Worm (Caenorhabditis elegans) whole organism, L2 larva: Measurements from ENCODE around the gene F18A12.7.

Source experiments
- F13H6.1 ChIP-seq: sonication (generic microtip); optimal IDR thresholded peaks from 2 replicates; lab custom pipeline; 2016; ENCODE audit warnings: missing genetic modification characterization, missing compliant biosample characterization
- R02D3.7 ChIP-seq: fragments of 150-350 bp; optimal IDR thresholded peaks from 2 replicates; lab custom pipeline; 2014; ENCODE audit warnings: missing biosample characterization, missing genetic modification characterization
- Y55F3AM.14 ChIP-seq: fragments of 200-800 bp; sonication (Bioruptor generic); optimal IDR thresholded peaks from 2 replicates; lab custom pipeline; 2018; ENCODE audit warnings: mild to moderate bottlenecking, missing genetic modification characterization, missing compliant biosample characterization
- ZK546.5 ChIP-seq: sonication (generic microtip); optimal IDR thresholded peaks from 2 replicates; lab custom pipeline; 2017; ENCODE audit warnings: missing biosample characterization, missing genetic modification characterization
- ama-1 ChIP-seq: fragments of 150-350 bp; optimal IDR thresholded peaks from 2 replicates; lab custom pipeline; 2018; ENCODE audit warnings: inconsistent platforms
- ceh-16 ChIP-seq: fragments of 150-350 bp; optimal IDR thresholded peaks from 2 replicates; lab custom pipeline; 2014; ENCODE audit warnings: missing biosample characterization, missing genetic modification characterization
- ceh-82 ChIP-seq: fragments of 150-350 bp; optimal IDR thresholded peaks from 2 replicates; lab custom pipeline; 2014; ENCODE audit warnings: missing biosample characterization, missing genetic modification characterization
- dmd-4 ChIP-seq: sonication (generic microtip); optimal IDR thresholded peaks from 2 replicates; lab custom pipeline; 2017; ENCODE audit warnings: missing biosample characterization, missing genetic modification characterization
- elt-1 ChIP-seq: fragments of 150-350 bp; optimal IDR thresholded peaks from 2 replicates; lab custom pipeline; 2014; ENCODE audit warnings: missing biosample characterization, missing genetic modification characterization
- elt-3 ChIP-seq: sonication (generic microtip); optimal IDR thresholded peaks from 2 replicates; lab custom pipeline; 2017; ENCODE audit warnings: missing biosample characterization, missing genetic modification characterization
- fos-1 ChIP-seq: fragments of 150-350 bp; optimal IDR thresholded peaks from 2 replicates; lab custom pipeline; 2014; ENCODE audit warnings: missing biosample characterization, missing genetic modification characterization
- gmeb-1 ChIP-seq: fragments of 150-350 bp; optimal IDR thresholded peaks from 2 replicates; lab custom pipeline; 2014; ENCODE audit warnings: missing biosample characterization, missing genetic modification characterization
- lin-11 ChIP-seq: fragments of 150-350 bp; sonication (generic microtip); optimal IDR thresholded peaks from 2 replicates; lab custom pipeline; 2014; ENCODE audit warnings: missing biosample characterization, missing genetic modification characterization, inconsistent platforms, mixed read lengths
- lin-13 ChIP-seq: fragments of 150-350 bp; optimal IDR thresholded peaks from 2 replicates; lab custom pipeline; 2014; ENCODE audit warnings: missing biosample characterization, missing genetic modification reagents, missing genetic modification characterization
- mab-5 ChIP-seq: fragments of 150-350 bp; optimal IDR thresholded peaks from 2 replicates; lab custom pipeline; 2014; ENCODE audit warnings: missing biosample characterization, missing genetic modification characterization
- mdl-1 ChIP-seq, 2 experiments: fragments of 150-350 bp in 1 of 2; sonication (generic microtip) in 1 of 2; optimal IDR thresholded peaks; 2 replicates each; lab custom pipeline; 2017; ENCODE audit warnings: missing biosample characterization in 2 of 2, missing genetic modification characterization in 2 of 2
- nhr-10 ChIP-seq: sonication (generic microtip); optimal IDR thresholded peaks from 2 replicates; lab custom pipeline; 2017; ENCODE audit warnings: missing biosample characterization, missing genetic modification characterization
- nhr-11 ChIP-seq: fragments of 150-350 bp; optimal IDR thresholded peaks from 2 replicates; lab custom pipeline; 2014; ENCODE audit warnings: missing biosample characterization, missing genetic modification characterization
- nhr-12 ChIP-seq: fragments of 150-350 bp; optimal IDR thresholded peaks from 2 replicates; lab custom pipeline; 2014; ENCODE audit warnings: missing biosample characterization, missing genetic modification characterization
- nhr-129 ChIP-seq: fragments of 150-350 bp; optimal IDR thresholded peaks from 2 replicates; lab custom pipeline; 2014; ENCODE audit warnings: missing biosample characterization, missing genetic modification characterization
- nhr-21 ChIP-seq: fragments of 150-350 bp; optimal IDR thresholded peaks from 2 replicates; lab custom pipeline; 2014; ENCODE audit warnings: missing biosample characterization, missing genetic modification characterization
- nhr-23 ChIP-seq: fragments of 150-350 bp; optimal IDR thresholded peaks from 2 replicates; lab custom pipeline; 2014; ENCODE audit warnings: missing biosample characterization, missing genetic modification reagents, missing genetic modification characterization
- nhr-237 ChIP-seq: fragments of 150-350 bp; optimal IDR thresholded peaks from 2 replicates; lab custom pipeline; 2014; ENCODE audit warnings: missing biosample characterization, missing genetic modification characterization
- nhr-25 ChIP-seq: fragments of 150-350 bp; sonication (generic microtip); optimal IDR thresholded peaks from 3 replicates; lab custom pipeline; 2014; ENCODE audit warnings: missing biosample characterization, missing genetic modification characterization
- nhr-6 ChIP-seq: fragments of 150-350 bp; optimal IDR thresholded peaks from 2 replicates; lab custom pipeline; 2014; ENCODE audit warnings: missing biosample characterization, missing genetic modification characterization
- nhr-77 ChIP-seq: fragments of 150-350 bp; optimal IDR thresholded peaks from 2 replicates; lab custom pipeline; 2014; ENCODE audit warnings: missing biosample characterization, missing genetic modification characterization
- sem-4 ChIP-seq: fragments of 150-350 bp; optimal IDR thresholded peaks from 2 replicates; lab custom pipeline; 2014; ENCODE audit warnings: missing biosample characterization, missing genetic modification reagents, missing genetic modification characterization
- skn-1 ChIP-seq: sonication (generic microtip); optimal IDR thresholded peaks from 2 replicates; lab custom pipeline; 2017; ENCODE audit warnings: missing biosample characterization, missing genetic modification characterization
- sma-3 ChIP-seq: sonication (generic microtip); optimal IDR thresholded peaks from 2 replicates; lab custom pipeline; 2016; ENCODE audit warnings: missing genetic modification reagents, missing genetic modification characterization, missing compliant biosample characterization
- sma-9 ChIP-seq, 2 experiments: fragments of 150-350 bp in 1 of 2; sonication (generic microtip) in 1 of 2; optimal IDR thresholded peaks; 2 replicates each; lab custom pipeline; 2014 to 2016; ENCODE audit warnings: missing genetic modification characterization in 2 of 2, mild to moderate bottlenecking in 1 of 2, missing biosample characterization in 1 of 2, missing compliant biosample characterization in 1 of 2, missing genetic modification reagents in 1 of 2, moderate library complexity in 1 of 2
- snpc-4 ChIP-seq: fragments of 150-350 bp; optimal IDR thresholded peaks from 2 replicates; lab custom pipeline; 2014; ENCODE audit warnings: missing biosample characterization, missing genetic modification characterization
- unc-39 ChIP-seq: fragments of 150-350 bp; optimal IDR thresholded peaks from 2 replicates; lab custom pipeline; 2014; ENCODE audit warnings: missing biosample characterization, missing genetic modification characterization
- unc-55 ChIP-seq: fragments of 150-350 bp; sonication (generic microtip); optimal IDR thresholded peaks from 3 replicates; lab custom pipeline; 2014; ENCODE audit warnings: missing biosample characterization, missing genetic modification reagents, missing genetic modification characterization
- unc-62 ChIP-seq: fragments of 150-350 bp; optimal IDR thresholded peaks from 2 replicates; lab custom pipeline; 2014; ENCODE audit warnings: missing biosample characterization, missing genetic modification reagents, missing genetic modification characterization
- zag-1 ChIP-seq: fragments of 150-350 bp; optimal IDR thresholded peaks from 2 replicates; lab custom pipeline; 2014; ENCODE audit warnings: missing biosample characterization, missing genetic modification characterization
- ztf-1 ChIP-seq: fragments of 200-800 bp; sonication (Bioruptor generic); conservative IDR thresholded peaks from 2 replicates; pipeline ENCODE4 v1.3.6; 2022; ENCODE audit warnings: missing genetic modification characterization, missing compliant biosample characterization
- ztf-11 ChIP-seq: sonication (generic microtip); optimal IDR thresholded peaks from 2 replicates; lab custom pipeline; 2017; ENCODE audit warnings: missing biosample characterization, missing genetic modification characterization
- ztf-4 ChIP-seq: fragments of 150-350 bp; optimal IDR thresholded peaks from 2 replicates; lab custom pipeline; 2014; ENCODE audit warnings: missing biosample characterization, missing genetic modification characterization

F18A12.7 gene

ce11 chrII:3444280-3444679 lies 30.0 kb upstream of the F18A12.7 start, which contains the start of gene C16C8.4:
C16C8.4 (minus strand) TSS chrII:3444380.
- no peak for TF ChIP-seq nhr-12 (tag; lab: Kevin White, UChicago)
- no peak for TF ChIP-seq ztf-1 (GFP tag; lab: Robert Waterston, UW)

DNA sequence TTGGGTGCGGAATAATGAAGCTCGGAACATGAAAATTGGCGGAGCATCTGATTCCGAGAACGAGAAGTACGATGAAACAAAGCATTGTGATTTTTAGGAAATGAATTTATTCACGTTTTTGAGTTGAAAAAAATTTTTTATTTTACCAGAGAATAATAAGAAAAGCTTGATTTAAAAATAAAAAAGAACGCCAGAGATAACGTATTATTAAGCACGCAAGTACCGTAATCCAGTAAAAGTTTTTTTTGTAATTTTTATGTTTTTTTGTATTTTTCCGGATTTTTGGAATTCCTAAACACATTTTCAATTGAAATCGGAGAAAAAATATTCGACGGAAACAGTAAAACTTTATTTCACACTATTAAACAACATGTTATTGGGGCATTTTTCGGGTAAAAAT lies 28.9 kb upstream of the F18A12.7 start, which contains the start of gene C16C8.22:
TSS of gene C16C8.22 (minus strand) at position 101 of the 400 bp plus-strand sequence.
- TF ChIP-seq Y55F3AM.14 (GFP tag; lab: Kevin White, UChicago): no peak
- TF ChIP-seq sem-4 (tag; lab: Kevin White, UChicago): no peak
- no peak for TF ChIP-seq unc-55 (GFP tag; lab: Kevin White, UChicago)
- TF ChIP-seq sma-3 (GFP tag; lab: Kevin White, UChicago): no peak
- no peak for TF ChIP-seq zag-1 (tag; lab: Kevin White, UChicago)
- no peak for TF ChIP-seq mab-5 (tag; lab: Kevin White, UChicago)
- TF ChIP-seq nhr-10 (tag; lab: Kevin White, UChicago): no peak
- no peak for TF ChIP-seq ZK546.5 (tag; lab: Kevin White, UChicago)
- no peak for TF ChIP-seq nhr-237
- TF ChIP-seq F13H6.1: no peak
- TF ChIP-seq ceh-16 (tag; lab: Kevin White, UChicago): no peak
- no peak for TF ChIP-seq nhr-21 (tag; lab: Kevin White, UChicago)
- no peak for TF ChIP-seq R02D3.7
- no peak for TF ChIP-seq lin-13 (GFP tag; lab: Kevin White, UChicago)
- TF ChIP-seq unc-39 (tag; lab: Kevin White, UChicago): no peak
- TF ChIP-seq nhr-12 (tag; lab: Kevin White, UChicago): no peak

ce11 chrII:3441377-3441776 lies 27.1 kb upstream of the F18A12.7 start, which contains the start of gene C16C8.27:
C16C8.27 (plus strand) TSS chrII:3441677.
- no peak for TF ChIP-seq ama-1 (lab: Kevin White, UChicago)
- no peak for TF ChIP-seq nhr-129 (tag; lab: Kevin White, UChicago)
- TF ChIP-seq sma-9 (GFP tag; optimal IDR thresholded peaks at IDR 0.05; lab: Kevin White, UChicago): no peak
- TF ChIP-seq sma-9 (tag; optimal IDR thresholded peaks at IDR 0.05; lab: Kevin White, UChicago): no peak
- TF ChIP-seq nhr-10 (tag; lab: Kevin White, UChicago): no peak
- no peak for TF ChIP-seq skn-1 (tag; lab: Kevin White, UChicago)
- TF ChIP-seq ztf-4 (tag; lab: Kevin White, UChicago): no peak
- no peak for TF ChIP-seq gmeb-1 (tag; lab: Kevin White, UChicago)
- TF ChIP-seq elt-3 (tag; lab: Kevin White, UChicago): no peak

ce11 chrII:3440641-3440926 lies 26.3 kb upstream of the F18A12.7 start, which contains the start of gene C16C8.17:
C16C8.17 (plus strand) TSS chrII:3440827.
- TF ChIP-seq nhr-6 (tag; lab: Kevin White, UChicago) (no peak), nhr-23 (tag; lab: Kevin White, UChicago) (no peak), ztf-11 (no peak), nhr-25 (tag; lab: Kevin White, UChicago) (no peak), nhr-12 (tag; lab: Kevin White, UChicago) (no peak)

DNA sequence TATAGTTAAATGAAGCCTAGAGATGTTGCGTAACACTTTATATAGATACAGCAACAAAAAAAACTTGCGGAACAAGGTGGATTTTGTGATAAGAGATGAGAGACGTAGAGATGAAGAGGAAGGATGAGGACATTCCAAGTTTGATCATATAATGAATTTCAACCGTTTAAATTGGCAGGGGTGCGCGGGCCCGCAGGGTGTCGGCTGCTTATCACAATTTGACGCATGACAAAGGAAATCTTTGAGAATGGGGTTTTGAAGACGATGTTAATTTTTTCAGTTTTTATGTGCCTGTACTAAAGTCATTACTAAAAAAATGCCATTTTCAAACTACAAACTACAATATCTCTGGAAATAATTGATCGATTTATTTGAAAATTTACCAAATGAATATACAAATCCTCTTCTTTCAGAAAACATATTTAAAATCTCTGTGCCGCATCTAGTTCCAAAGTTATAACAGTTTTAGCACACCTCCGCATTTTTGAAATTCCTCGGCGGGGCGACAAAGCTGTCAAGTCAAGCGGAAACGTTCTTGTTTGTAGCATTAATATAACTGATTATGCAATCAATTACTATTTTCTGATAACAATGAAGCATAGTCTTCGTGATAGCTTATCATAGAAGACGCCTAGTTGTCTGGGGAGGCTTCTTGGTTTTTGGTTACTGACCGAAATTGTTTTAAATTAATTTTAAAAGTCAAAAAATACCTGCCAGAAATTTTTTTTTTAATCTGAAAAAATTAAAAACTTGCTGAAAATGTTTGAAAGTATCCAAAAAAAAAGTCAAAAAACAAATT lies 25.8 kb upstream of the F18A12.7 start:
- TF ChIP-seq sma-3 (GFP tag; lab: Kevin White, UChicago) (peak; percentile 66), F13H6.1 (no peak), fos-1 (peak; percentile 72), sma-9 (GFP tag; optimal IDR thresholded peaks at IDR 0.05; lab: Kevin White, UChicago) (peak; percentile 90), sma-9 (tag; optimal IDR thresholded peaks at IDR 0.05; lab: Kevin White, UChicago) (no peak), snpc-4 (tag; lab: Kevin White, UChicago) (peak; percentile 59)
- TF ChIP-seq, all 48 proteins: peak for 4

- TF ChIP-seq sma-3 (GFP tag; lab: Kevin White, UChicago) (peak; percentile 68), elt-1 (tag; lab: Kevin White, UChicago) (no peak), nhr-237 (no peak), snpc-4 (tag; lab: Kevin White, UChicago) (no peak), lin-11 (tag; lab: Kevin White, UChicago) (no peak), ceh-16 (tag; lab: Kevin White, UChicago) (no peak), unc-62 (GFP tag; lab: Kevin White, UChicago) (no peak), nhr-25 (tag; lab: Kevin White, UChicago) (no peak), dmd-4 (tag; lab: Kevin White, UChicago) (no peak), mab-5 (tag; lab: Kevin White, UChicago) (no peak), nhr-12 (tag; lab: Kevin White, UChicago) (no peak), gmeb-1 (tag; lab: Kevin White, UChicago) (peak; percentile 46), unc-39 (tag; lab: Kevin White, UChicago) (no peak), nhr-77 (no peak), lin-13 (GFP tag; lab: Kevin White, UChicago) (peak; percentile 27), nhr-11 (tag; lab: Kevin White, UChicago) (no peak), fos-1 (peak; percentile 64), ceh-82 (tag; lab: Kevin White, UChicago) (no peak), sma-9 (GFP tag; optimal IDR thresholded peaks at IDR 0.05; lab: Kevin White, UChicago) (peak; percentile 16), sma-9 (tag; optimal IDR thresholded peaks at IDR 0.05; lab: Kevin White, UChicago) (no peak), Y55F3AM.14 (GFP tag; lab: Kevin White, UChicago) (no peak), ztf-11 (no peak), nhr-10 (tag; lab: Kevin White, UChicago) (no peak), mdl-1 (tag; optimal IDR thresholded peaks at IDR 0.05; lab: Kevin White, UChicago) (no peak)
These were observed 25.0 kb upstream of the F18A12.7 start for ce11 chrII:3439244-3439698.
